Worm (Caenorhabditis elegans) whole organism, early embryonic: ENCODE measurements around the gene sphr-1.

ENCODE experiments used
- F13C5.2 ChIP-seq: sonication (generic microtip); optimal IDR thresholded peaks from 2 replicates; lab custom pipeline; 2017; ENCODE audit warnings: mild to moderate bottlenecking, missing genetic modification characterization, inconsistent platforms, missing compliant biosample characterization
- ama-1 ChIP-seq: fragments of 150-350 bp; optimal IDR thresholded peaks from 2 replicates; lab custom pipeline; 2014
- ceh-13 ChIP-seq: fragments of 200-800 bp; sonication (Bioruptor generic); optimal IDR thresholded peaks from 2 replicates; lab custom pipeline; 2018; ENCODE audit warnings: mild to moderate bottlenecking, missing genetic modification characterization, missing compliant biosample characterization
- hmbx-1 ChIP-seq: sonication (generic microtip); optimal IDR thresholded peaks from 2 replicates; lab custom pipeline; 2016; ENCODE audit warnings: mild to moderate bottlenecking, missing genetic modification characterization, missing compliant biosample characterization

ce11 chrV:9218655-9219389 lies 27.4 kb downstream of the sphr-1 start:
- TF ChIP-seq F13C5.2 (no peak), hmbx-1 (tag; lab: Kevin White, UChicago) (no peak), ceh-13 (GFP tag; lab: Kevin White, UChicago) (no peak), ama-1 (lab: Kevin White, UChicago) (no peak)
